Worm (Caenorhabditis elegans) whole organism, young adult: Measurements from ENCODE around the gene mtcu-2.

Source experiments
- B0035.1 ChIP-seq: sonication (generic microtip); optimal IDR thresholded peaks from 2 replicates; lab custom pipeline; 2016; ENCODE audit warnings: missing genetic modification characterization, mild to moderate bottlenecking, missing compliant biosample characterization, missing genotype, missing genetic modification reagents
- B0261.1 ChIP-seq: sonication (generic microtip); optimal IDR thresholded peaks from 2 replicates; lab custom pipeline; 2016; ENCODE audit warnings: mild to moderate bottlenecking, missing genetic modification characterization, moderate library complexity, missing compliant biosample characterization
- B0336.3 ChIP-seq: fragments of 200-800 bp; sonication (Bioruptor generic); IDR thresholded peaks from 2 replicates; pipeline ENCODE4 v1.3.6; 2022; ENCODE audit warnings: missing genetic modification characterization, missing compliant biosample characterization
- C17E4.6 ChIP-seq: fragments of 200-800 bp; sonication (Bioruptor generic); IDR thresholded peaks from 2 replicates; pipeline ENCODE4 v1.3.6; 2022; ENCODE audit warnings: missing genetic modification reagents, missing genetic modification characterization, missing compliant biosample characterization
- F22D6.2 ChIP-seq: sonication (generic microtip); optimal IDR thresholded peaks from 2 replicates; lab custom pipeline; 2016; ENCODE audit warnings: mild to moderate bottlenecking, missing genetic modification characterization, missing compliant biosample characterization
- F57A8.1 ChIP-seq: fragments of 200-800 bp; sonication (Bioruptor generic); optimal IDR thresholded peaks from 2 replicates; lab custom pipeline; 2018; ENCODE audit warnings: mild to moderate bottlenecking, missing genetic modification characterization, moderate library complexity, missing compliant biosample characterization
- K12H6.12 ChIP-seq: fragments of 200-800 bp; sonication (Bioruptor generic); optimal IDR thresholded peaks from 2 replicates; lab custom pipeline; 2018; ENCODE audit warnings: mild to moderate bottlenecking, missing genetic modification characterization, missing compliant biosample characterization
- Y53G8AR.9 ChIP-seq: fragments of 200-800 bp; sonication (Bioruptor generic); conservative IDR thresholded peaks from 2 replicates; pipeline ENCODE4 v1.3.6; 2022; ENCODE audit warnings: missing genetic modification reagents, missing genetic modification characterization, missing compliant biosample characterization
- Y56A3A.18 ChIP-seq: fragments of 200-800 bp; sonication (Bioruptor generic); IDR thresholded peaks from 2 replicates; pipeline ENCODE4 v1.3.6; 2022; ENCODE audit warnings: missing genetic modification reagents, missing genetic modification characterization, missing compliant biosample characterization
- ama-1 ChIP-seq, 3 experiments: fragments of 150-350 bp in 1 of 3; sonication (generic microtip) in 2 of 3; optimal IDR thresholded peaks; 2 replicates each; lab custom pipeline; 2014 to 2018; ENCODE audit warnings: missing biosample characterization in 2 of 3, missing genetic modification characterization in 2 of 3, missing genetic modification reagents in 2 of 3
- attf-5 ChIP-seq: fragments of 200-800 bp; sonication (Bioruptor generic); optimal IDR thresholded peaks from 2 replicates; lab custom pipeline; 2018; ENCODE audit warnings: mild to moderate bottlenecking, missing genetic modification characterization, missing compliant biosample characterization
- attf-6 ChIP-seq: fragments of 200-800 bp; sonication (Bioruptor generic); IDR thresholded peaks from 2 replicates; pipeline ENCODE4 v1.3.6; 2022; ENCODE audit warnings: missing genetic modification reagents, missing genetic modification characterization, missing compliant biosample characterization
- cebp-2 ChIP-seq: fragments of 200-800 bp; sonication (Bioruptor generic); IDR thresholded peaks from 2 replicates; pipeline ENCODE4 v1.3.6; 2022; ENCODE audit warnings: missing genetic modification characterization, missing compliant biosample characterization
- ceh-79 ChIP-seq: sonication (generic microtip); optimal IDR thresholded peaks from 2 replicates; lab custom pipeline; 2017; ENCODE audit warnings: mild to moderate bottlenecking, missing genetic modification characterization, missing compliant biosample characterization
- ceh-91 ChIP-seq: fragments of 200-800 bp; sonication (Bioruptor generic); IDR thresholded peaks from 2 replicates; pipeline ENCODE4 v1.3.6; 2022; ENCODE audit warnings: missing genetic modification reagents, missing genetic modification characterization, missing compliant biosample characterization
- chd-7 ChIP-seq: sonication (generic microtip); optimal IDR thresholded peaks from 2 replicates; lab custom pipeline; 2016; ENCODE audit warnings: mild to moderate bottlenecking, missing genetic modification characterization, moderate library complexity, missing compliant biosample characterization
- ekl-4 ChIP-seq: fragments of 200-800 bp; sonication (Bioruptor generic); IDR thresholded peaks from 2 replicates; pipeline ENCODE4 v1.3.6; 2022; ENCODE audit warnings: missing genetic modification reagents, missing genetic modification characterization, missing compliant biosample characterization
- gei-17 ChIP-seq: fragments of 200-800 bp; sonication (Bioruptor generic); optimal IDR thresholded peaks from 2 replicates; lab custom pipeline; 2018; ENCODE audit warnings: mild to moderate bottlenecking, missing genetic modification characterization, missing compliant biosample characterization
- hrde-1 ChIP-seq: sonication (generic microtip); optimal IDR thresholded peaks from 2 replicates; lab custom pipeline; 2016; ENCODE audit warnings: missing genetic modification characterization, mild to moderate bottlenecking, missing compliant biosample characterization, moderate library complexity, missing genotype, missing genetic modification reagents, borderline replicate concordance
- hsf-1 ChIP-seq: fragments of 200-800 bp; sonication (Bioruptor generic); IDR thresholded peaks from 2 replicates; pipeline ENCODE4 v1.3.6; 2022; ENCODE audit warnings: missing genetic modification reagents, missing genetic modification characterization, missing compliant biosample characterization
- lin-54 ChIP-seq: fragments of 200-800 bp; sonication (Bioruptor generic); optimal IDR thresholded peaks from 2 replicates; lab custom pipeline; 2018; ENCODE audit warnings: mild to moderate bottlenecking, missing genetic modification characterization, missing compliant biosample characterization
- madf-3 ChIP-seq: fragments of 200-800 bp; sonication (Bioruptor generic); IDR thresholded peaks from 2 replicates; pipeline ENCODE4 v1.3.6; 2022; ENCODE audit warnings: missing genetic modification reagents, missing genetic modification characterization, missing compliant biosample characterization
- nfya-1 ChIP-seq: sonication (generic microtip); optimal IDR thresholded peaks from 2 replicates; lab custom pipeline; 2017; ENCODE audit warnings: antibody characterized with exemption, missing compliant biosample characterization, missing genetic modification characterization, borderline replicate concordance; ENCODE audit not compliant: insufficient read depth
- nhr-80 ChIP-seq: sonication (generic microtip); optimal IDR thresholded peaks from 2 replicates; lab custom pipeline; 2016; ENCODE audit warnings: missing genetic modification characterization, missing compliant biosample characterization
- pha-4 ChIP-seq: fragments of 150-350 bp; sonication (generic microtip); optimal IDR thresholded peaks from 2 replicates; lab custom pipeline; 2014; ENCODE audit warnings: missing biosample characterization, missing genetic modification reagents, missing genetic modification characterization
- repo-1 ChIP-seq: sonication (generic microtip); optimal IDR thresholded peaks from 2 replicates; lab custom pipeline; 2017; ENCODE audit warnings: mild to moderate bottlenecking, missing genetic modification characterization, missing compliant biosample characterization
- snpc-3.4 ChIP-seq: sonication (generic microtip); optimal IDR thresholded peaks from 2 replicates; lab custom pipeline; 2017; ENCODE audit warnings: missing genetic modification characterization, mild to moderate bottlenecking, missing compliant biosample characterization, antibody characterized with exemption, moderate library complexity, missing genotype, missing genetic modification reagents
- snpc-4 ChIP-seq, 5 experiments: fragments of 150-350 bp in 1 of 5; sonication (generic microtip) in 4 of 5; optimal IDR thresholded peaks; 2 replicates each; lab custom pipeline; 2014 to 2018; ENCODE audit warnings: missing genetic modification characterization in 5 of 5, missing biosample characterization in 3 of 5, antibody characterized with exemption in 2 of 5, mild to moderate bottlenecking in 2 of 5, missing compliant biosample characterization in 2 of 5, missing genotype in 2 of 5, moderate library complexity in 2 of 5, missing genetic modification reagents in 1 of 5
- tbx-9 ChIP-seq: sonication (generic microtip); optimal IDR thresholded peaks from 2 replicates; lab custom pipeline; 2016; ENCODE audit warnings: borderline replicate concordance, missing genetic modification characterization, inconsistent platforms, missing compliant biosample characterization
- tlf-1 ChIP-seq: fragments of 200-800 bp; sonication (Bioruptor generic); optimal IDR thresholded peaks from 2 replicates; lab custom pipeline; 2018; ENCODE audit warnings: mild to moderate bottlenecking, missing genetic modification characterization, missing compliant biosample characterization
- unc-62 ChIP-seq: fragments of 150-350 bp; optimal IDR thresholded peaks from 2 replicates; lab custom pipeline; 2014; ENCODE audit warnings: missing biosample characterization, missing genetic modification reagents, missing genetic modification characterization
- xnd-1 ChIP-seq: sonication (generic microtip); optimal IDR thresholded peaks from 2 replicates; lab custom pipeline; 2016; ENCODE audit warnings: missing genotype, missing genetic modification reagents, missing genetic modification characterization, missing compliant biosample characterization
- ztf-28 ChIP-seq: fragments of 200-800 bp; sonication (Bioruptor generic); IDR thresholded peaks from 2 replicates; pipeline ENCODE4 v1.3.6; 2022; ENCODE audit warnings: missing genetic modification reagents, missing genetic modification characterization, missing compliant biosample characterization
- ztf-6 ChIP-seq: fragments of 200-800 bp; sonication (Bioruptor generic); IDR thresholded peaks from 2 replicates; pipeline ENCODE4 v1.3.6; 2022; ENCODE audit warnings: missing genetic modification reagents, missing genetic modification characterization, missing compliant biosample characterization

The mtcu-2 gene

ce11 chrII:10056545-10057038 is 23.6 kb upstream of the mtcu-2 start, which contains the start of gene C18D1.2:
Gene C18D1.2 (plus strand): TSS chrII:10056988.
- TF ChIP-seq chd-7, result no peak
- no peak for TF ChIP-seq tlf-1 (GFP tag; lab: Kevin White, UChicago)
- no peak for TF ChIP-seq xnd-1 (tag; lab: Kevin White, UChicago)

- TF ChIP-seq hsf-1 (no peak), F22D6.2 (tag; lab: Kevin White, UChicago) (no peak), unc-62 (no peak), ceh-91 (GFP tag; lab: Robert Waterston, UW) (no peak), B0035.1 (tag; lab: Kevin White, UChicago) (no peak), cebp-2 (GFP tag; lab: Robert Waterston, UW) (no peak), ztf-28 (GFP tag; lab: Robert Waterston, UW) (no peak), hrde-1 (tag; lab: Kevin White, UChicago) (no peak), nfya-1 (tag; lab: Kevin White, UChicago) (no peak), repo-1 (no peak), ama-1 (optimal IDR thresholded peaks at IDR 0.05; lab: Kevin White, UChicago) (no peak), ama-1 (GFP tag; optimal IDR thresholded peaks at IDR 0.05; lab: Kevin White, UChicago) (no peak), madf-3 (GFP tag; lab: Robert Waterston, UW) (no peak), ekl-4 (GFP tag; lab: Robert Waterston, UW) (no peak), ztf-6 (no peak)
Measured at ce11 chrII:10051485-10051884, 18.5 kb upstream of the mtcu-2 start.

ce11 chrII:10048568-10048967 is 15.6 kb upstream of the mtcu-2 start, which contains the start of gene flp-4:
Gene flp-4 (plus strand): TSS chrII:10048868.
- TF ChIP-seq snpc-3.4 (no peak), ceh-79 (tag; lab: Kevin White, UChicago) (no peak), lin-54 (GFP tag; lab: Kevin White, UChicago) (no peak), C17E4.6 (no peak), Y53G8AR.9 (GFP tag; lab: Robert Waterston, UW) (no peak), repo-1 (no peak), attf-6 (GFP tag; lab: Robert Waterston, UW) (no peak), gei-17 (no peak), tbx-9 (tag; lab: Kevin White, UChicago) (no peak), Y56A3A.18 (GFP tag; lab: Robert Waterston, UW) (no peak), F57A8.1 (GFP tag; lab: Kevin White, UChicago) (no peak), B0261.1 (tag; lab: Kevin White, UChicago) (no peak), B0336.3 (GFP tag; lab: Robert Waterston, UW) (no peak)

- TF ChIP-seq K12H6.12 (tag; lab: Kevin White, UChicago), result no peak
- TF ChIP-seq snpc-4 (GFP tag; optimal IDR thresholded peaks at IDR 0.05; lab: Kevin White, UChicago), result no peak
- no peak for TF ChIP-seq snpc-4 (tag; optimal IDR thresholded peaks at IDR 0.05; lab: Kevin White, UChicago)
Measured at ce11 chrII:10045670-10046069, 12.7 kb upstream of the mtcu-2 start.

ce11 chrII:10044961-10045360 is 11.9 kb upstream of the mtcu-2 start, which contains the start of the genes F52H3.11 and bath-38:
Gene F52H3.11 (minus strand): TSS chrII:10045163.
Gene bath-38 (minus strand): TSS chrII:10045270.
- TF ChIP-seq nhr-80 (tag; lab: Kevin White, UChicago), result peak; percentile 23
- TF ChIP-seq attf-5 (GFP tag; lab: Kevin White, UChicago), result peak; percentile 22
- peak; percentile 22 for TF ChIP-seq pha-4 (tag; lab: Kevin White, UChicago)
- TF ChIP-seq madf-3 (GFP tag; lab: Robert Waterston, UW), result no peak
